Fruit fly (Drosophila melanogaster): ENCODE measurements around the gene CG44355.
A peak's percentile ranks its signal among the peaks of the same experiment; 100 is the strongest.

Gene CG44355

DNA sequence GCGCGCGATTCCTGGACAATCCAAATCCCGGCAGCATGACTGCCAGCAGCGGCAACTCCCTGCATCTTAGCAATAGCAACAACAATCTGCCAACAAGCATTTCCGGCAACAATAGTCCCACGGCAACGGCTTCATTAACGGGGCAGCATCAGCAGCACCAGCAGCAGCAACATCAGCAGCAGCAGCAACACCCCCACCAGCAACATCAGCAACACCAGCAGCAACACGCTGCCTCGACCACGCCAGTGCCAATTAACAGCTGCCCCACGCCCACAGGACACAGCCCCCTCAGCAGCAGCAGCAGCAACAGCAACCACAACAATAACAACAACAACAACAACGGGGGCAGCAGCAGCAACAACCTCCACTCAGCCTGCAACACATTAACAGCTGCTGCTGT is 18.9 kb downstream of the CG44355 start:
- TF ChIP-seq Dfd (GFP tag; optimal IDR thresholded peaks at IDR 0.05), result peak; percentile 91
- TF ChIP-seq ey (GFP tag; optimal IDR thresholded peaks at IDR 0.05), result no peak
- TF ChIP-seq lola (GFP tag; optimal IDR thresholded peaks at IDR 0.05), result no peak
- no peak for TF ChIP-seq Jra (GFP tag; optimal IDR thresholded peaks at IDR 0.05)

DNA sequence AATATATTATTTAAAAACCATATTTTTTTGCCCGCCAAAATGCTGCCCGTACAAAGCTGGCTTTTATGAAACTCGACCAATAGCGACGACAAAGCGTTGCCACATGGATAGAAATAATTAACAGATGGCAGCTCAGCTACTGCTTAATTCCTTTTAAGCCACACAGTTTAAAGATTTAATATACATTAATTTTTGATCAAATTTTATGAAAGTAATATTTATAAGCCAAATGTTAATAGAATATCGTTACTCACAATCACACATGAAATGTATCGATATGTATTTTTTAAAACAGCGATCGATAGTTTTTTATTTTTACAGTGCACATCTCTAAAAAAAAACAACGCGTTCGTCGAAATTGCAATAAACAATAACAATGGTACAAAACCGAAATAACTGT is 25.7 kb downstream of the CG44355 start, which contains the start of gene CG10418:
Gene CG10418 (plus strand): TSS at position 338 of the 400 bp plus-strand sequence.
- TF ChIP-seq foxo (GFP tag; optimal IDR thresholded peaks at IDR 0.05) (peak in 1 of 2 experiments; percentile 28), Mio (GFP tag; optimal IDR thresholded peaks at IDR 0.05) (no peak), Vsx2 (GFP tag; optimal IDR thresholded peaks at IDR 0.05; ENCODE audit: partially characterized antibody) (no peak), tai (GFP tag; optimal IDR thresholded peaks at IDR 0.05) (peak; percentile 55), sv (GFP tag; optimal IDR thresholded peaks at IDR 0.05) (peak; percentile 15), Dif (GFP tag; optimal IDR thresholded peaks at IDR 0.05; ENCODE audit: partially characterized antibody) (peak; percentile 23), Myc (optimal IDR thresholded peaks at IDR 0.05) (no peak), Hnf4 (GFP tag; optimal IDR thresholded peaks at IDR 0.05) (no peak)

DNA sequence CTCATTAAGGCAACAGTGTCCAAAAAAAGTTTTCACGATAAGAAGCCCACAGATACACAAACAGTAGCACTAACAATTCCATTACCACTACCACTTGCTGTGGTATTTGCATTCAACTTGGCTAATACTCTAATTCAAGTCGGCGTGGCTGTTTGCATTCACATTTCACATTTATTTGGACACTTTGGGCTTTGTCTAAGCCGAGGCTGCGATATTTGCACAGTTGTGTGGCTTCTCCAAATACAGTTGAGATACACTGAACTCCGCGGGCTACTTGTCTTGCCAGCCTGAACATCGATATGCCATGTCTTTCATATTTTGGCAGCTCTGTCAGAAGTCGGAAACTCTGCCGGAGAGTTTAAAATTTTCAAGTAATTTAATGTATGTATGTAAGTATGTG is 39.7 kb downstream of the CG44355 start:
- TF ChIP-seq sage (GFP tag; optimal IDR thresholded peaks at IDR 0.05) (no peak), ey (GFP tag; optimal IDR thresholded peaks at IDR 0.05) (no peak), Hr78 (GFP tag; optimal IDR thresholded peaks at IDR 0.05) (no peak)

DNA sequence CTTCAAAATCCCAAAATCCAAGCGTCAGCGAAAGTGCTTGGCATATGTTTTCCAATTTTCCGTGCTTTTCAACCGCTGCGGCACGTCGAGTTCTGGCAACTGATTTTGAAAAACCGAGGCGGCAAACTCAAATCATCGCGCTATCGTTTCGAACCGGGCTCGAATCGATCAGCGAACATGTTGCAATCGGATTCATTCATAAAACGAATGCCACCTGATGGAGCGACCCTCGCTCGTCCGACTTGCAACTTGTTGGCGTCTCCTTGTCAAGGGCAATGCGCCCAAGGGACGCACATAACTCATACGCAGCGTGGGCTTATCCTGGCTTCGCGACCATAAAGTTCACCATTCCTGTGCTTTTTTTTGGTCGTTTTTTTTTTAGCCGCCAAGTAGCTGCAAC is 40.8 kb downstream of the CG44355 start, which contains the start of gene CrzR:
Gene CrzR (minus strand): TSS at position 105 of the 400 bp plus-strand sequence.
- TF ChIP-seq jim (GFP tag; optimal IDR thresholded peaks at IDR 0.05) (no peak), GATAd (GFP tag; optimal IDR thresholded peaks at IDR 0.05) (no peak), N (GFP tag; optimal IDR thresholded peaks at IDR 0.05) (no peak), woc (GFP tag; optimal IDR thresholded peaks at IDR 0.05) (no peak), Vsx2 (GFP tag; optimal IDR thresholded peaks at IDR 0.05; ENCODE audit: partially characterized antibody) (no peak), dmrt93B (GFP tag; optimal IDR thresholded peaks at IDR 0.05) (no peak), CG9705 (GFP tag; optimal IDR thresholded peaks at IDR 0.05) (no peak), CG32264 (GFP tag; optimal IDR thresholded peaks at IDR 0.05) (no peak), Dfd (GFP tag; optimal IDR thresholded peaks at IDR 0.05) (no peak), br (GFP tag; optimal IDR thresholded peaks at IDR 0.05) (no peak), Mio (GFP tag; optimal IDR thresholded peaks at IDR 0.05) (no peak), brk (GFP tag; optimal IDR thresholded peaks at IDR 0.05) (no peak), Myc (optimal IDR thresholded peaks at IDR 0.05) (no peak), usp (GFP tag; optimal IDR thresholded peaks at IDR 0.05) (no peak), Abd-B (GFP tag; optimal IDR thresholded peaks at IDR 0.05) (no peak), HLH106 (tag; optimal IDR thresholded peaks at IDR 0.05) (no peak), Dif (GFP tag; optimal IDR thresholded peaks at IDR 0.05; ENCODE audit: partially characterized antibody) (no peak), dl (GFP tag; optimal IDR thresholded peaks at IDR 0.05; ENCODE audit: insufficient read depth in 1 of 2, partially characterized antibody in 2 of 2) (no peak), Rel (GFP tag; optimal IDR thresholded peaks at IDR 0.05) (no peak), Rel (tag; optimal IDR thresholded peaks at IDR 0.05) (no peak), psq (GFP tag; optimal IDR thresholded peaks at IDR 0.05) (no peak)

Measured in whole organism, wandering third instar larva.